Worm (Caenorhabditis elegans) whole organism, L1 larva: ENCODE data around the gene K03B8.11.

Experiments used
- C04F5.9 ChIP-seq: sonication (generic microtip); optimal IDR thresholded peaks from 2 replicates; lab custom pipeline; 2016; ENCODE audit warnings: missing genetic modification characterization, missing compliant biosample characterization
- C16A3.4 ChIP-seq: fragments of 150-350 bp; optimal IDR thresholded peaks from 2 replicates; lab custom pipeline; 2014; ENCODE audit warnings: missing biosample characterization, missing genetic modification characterization
- C34B4.2 ChIP-seq: sonication (generic microtip); optimal IDR thresholded peaks from 2 replicates; lab custom pipeline; 2017; ENCODE audit warnings: mild to moderate bottlenecking, missing genetic modification characterization, missing compliant biosample characterization
- Y116A8C.19 ChIP-seq: sonication (generic microtip); optimal IDR thresholded peaks from 2 replicates; lab custom pipeline; 2016; ENCODE audit warnings: missing compliant biosample characterization, missing genetic modification characterization, borderline replicate concordance
- aly-2 ChIP-seq: fragments of 150-350 bp; optimal IDR thresholded peaks from 2 replicates; lab custom pipeline; 2014; ENCODE audit warnings: missing biosample characterization, missing genetic modification characterization
- ama-1 ChIP-seq: fragments of 150-350 bp; optimal IDR thresholded peaks from 2 replicates; lab custom pipeline; 2014
- blmp-1 ChIP-seq: fragments of 150-350 bp; optimal IDR thresholded peaks from 2 replicates; lab custom pipeline; 2014; ENCODE audit warnings: missing biosample characterization, missing genetic modification characterization
- ceh-8 ChIP-seq: fragments of 200-800 bp; sonication (Bioruptor generic); optimal IDR thresholded peaks from 2 replicates; lab custom pipeline; 2018; ENCODE audit warnings: mild to moderate bottlenecking, missing genetic modification characterization, moderate library complexity, missing compliant biosample characterization
- ceh-82 ChIP-seq, 3 experiments: fragments of 150-350 bp in 1 of 3; sonication (generic microtip) in 2 of 3; optimal IDR thresholded peaks; 2 replicates each; lab custom pipeline; 2014 to 2017; ENCODE audit warnings: missing biosample characterization in 3 of 3, missing genetic modification characterization in 3 of 3
- ceh-88 ChIP-seq: fragments of 200-800 bp; sonication (Bioruptor generic); IDR thresholded peaks from 2 replicates; pipeline ENCODE4 v1.3.6; 2022; ENCODE audit warnings: missing genetic modification characterization, missing compliant biosample characterization
- ceh-90 ChIP-seq: sonication (generic microtip); optimal IDR thresholded peaks from 2 replicates; lab custom pipeline; 2016; ENCODE audit warnings: missing genetic modification characterization, missing compliant biosample characterization
- dsc-1 ChIP-seq: sonication (generic microtip); optimal IDR thresholded peaks from 2 replicates; lab custom pipeline; 2016; ENCODE audit warnings: mild to moderate bottlenecking, missing genetic modification characterization, missing compliant biosample characterization
- efl-1 ChIP-seq, 4 experiments: fragments of 150-350 bp; optimal IDR thresholded peaks in 3 of 4; peaks in 1 of 4; 1 replicate in 1 of 4; 2 replicates in 3 of 4; lab custom pipeline; 2014; ENCODE audit warnings: missing biosample characterization in 2 of 4, missing genetic modification characterization in 2 of 4, missing genetic modification reagents in 2 of 4
- egl-13 ChIP-seq: sonication (generic microtip); optimal IDR thresholded peaks from 2 replicates; lab custom pipeline; 2016; ENCODE audit warnings: missing genotype, missing genetic modification reagents, missing genetic modification characterization, missing compliant biosample characterization
- elt-2 ChIP-seq: sonication (generic microtip); optimal IDR thresholded peaks from 2 replicates; lab custom pipeline; 2016; ENCODE audit warnings: missing genetic modification characterization, mild to moderate bottlenecking, inconsistent platforms, missing compliant biosample characterization, missing genetic modification reagents
- grh-1 ChIP-seq: fragments of 200-800 bp; sonication (Bioruptor generic); IDR thresholded peaks from 2 replicates; pipeline ENCODE4 v1.3.6; 2022; ENCODE audit warnings: missing genetic modification reagents, missing genetic modification characterization, missing compliant biosample characterization
- hlh-17 ChIP-seq: fragments of 200-800 bp; sonication (Bioruptor generic); optimal IDR thresholded peaks from 2 replicates; lab custom pipeline; 2018; ENCODE audit warnings: missing genetic modification characterization, mild to moderate bottlenecking, missing compliant biosample characterization, moderate library complexity, borderline replicate concordance
- lin-35 ChIP-seq, 2 experiments: fragments of 150-350 bp; optimal IDR thresholded peaks; 2 replicates each; lab custom pipeline; 2014; ENCODE audit warnings: missing biosample characterization in 2 of 2, missing genetic modification characterization in 2 of 2, missing genetic modification reagents in 2 of 2
- lin-39 ChIP-seq: fragments of 150-350 bp; optimal IDR thresholded peaks from 2 replicates; lab custom pipeline; 2014; ENCODE audit warnings: missing biosample characterization, missing genetic modification reagents, missing genetic modification characterization
- nhr-11 ChIP-seq: fragments of 150-350 bp; optimal IDR thresholded peaks from 2 replicates; lab custom pipeline; 2014; ENCODE audit warnings: missing biosample characterization, missing genetic modification characterization
- nhr-19 ChIP-seq: fragments of 200-800 bp; sonication (Bioruptor generic); conservative IDR thresholded peaks from 2 replicates; pipeline ENCODE4 v1.3.6; 2022; ENCODE audit warnings: missing genetic modification characterization, missing compliant biosample characterization
- nhr-237 ChIP-seq: fragments of 150-350 bp; optimal IDR thresholded peaks from 2 replicates; lab custom pipeline; 2014; ENCODE audit warnings: missing biosample characterization, missing genetic modification characterization
- nhr-28 ChIP-seq: fragments of 150-350 bp; optimal IDR thresholded peaks from 2 replicates; lab custom pipeline; 2014; ENCODE audit warnings: missing biosample characterization, missing genetic modification characterization
- nhr-84 ChIP-seq: sonication (generic microtip); optimal IDR thresholded peaks from 2 replicates; lab custom pipeline; 2017; ENCODE audit warnings: missing biosample characterization, missing genetic modification characterization
- nhr-85 ChIP-seq: sonication (generic microtip); peaks from one replicate; lab custom pipeline; 2016; ENCODE audit warnings: missing genetic modification characterization, inconsistent platforms, missing compliant biosample characterization
- nhr-90 ChIP-seq: sonication (generic microtip); optimal IDR thresholded peaks from 2 replicates; lab custom pipeline; 2016; ENCODE audit warnings: mild to moderate bottlenecking, missing genetic modification characterization, missing compliant biosample characterization; ENCODE audit not compliant: poor library complexity
- pag-3 ChIP-seq: sonication (generic microtip); optimal IDR thresholded peaks from 2 replicates; lab custom pipeline; 2017; ENCODE audit warnings: missing genetic modification characterization, mild to moderate bottlenecking, missing compliant biosample characterization, antibody characterized with exemption, borderline replicate concordance; ENCODE audit not compliant: insufficient read depth
- pqm-1 ChIP-seq: sonication (generic microtip); optimal IDR thresholded peaks from 3 replicates; lab custom pipeline; 2017; ENCODE audit warnings: missing biosample characterization, missing genetic modification characterization
- rnt-1 ChIP-seq: sonication (generic microtip); optimal IDR thresholded peaks from 2 replicates; lab custom pipeline; 2016; ENCODE audit warnings: mild to moderate bottlenecking, missing genetic modification characterization, moderate library complexity, missing compliant biosample characterization
- tlp-1 ChIP-seq: fragments of 150-350 bp; optimal IDR thresholded peaks from 2 replicates; lab custom pipeline; 2014; ENCODE audit warnings: missing biosample characterization, missing genetic modification characterization
- unc-130 ChIP-seq: fragments of 150-350 bp; optimal IDR thresholded peaks from 2 replicates; lab custom pipeline; 2017; ENCODE audit warnings: missing biosample characterization, missing genetic modification characterization, inconsistent platforms
- unc-98 ChIP-seq: fragments of 200-800 bp; sonication (Bioruptor generic); IDR thresholded peaks from 2 replicates; pipeline ENCODE4 v1.3.6; 2022; ENCODE audit warnings: missing genetic modification characterization, missing compliant biosample characterization

The K03B8.11 gene

DNA sequence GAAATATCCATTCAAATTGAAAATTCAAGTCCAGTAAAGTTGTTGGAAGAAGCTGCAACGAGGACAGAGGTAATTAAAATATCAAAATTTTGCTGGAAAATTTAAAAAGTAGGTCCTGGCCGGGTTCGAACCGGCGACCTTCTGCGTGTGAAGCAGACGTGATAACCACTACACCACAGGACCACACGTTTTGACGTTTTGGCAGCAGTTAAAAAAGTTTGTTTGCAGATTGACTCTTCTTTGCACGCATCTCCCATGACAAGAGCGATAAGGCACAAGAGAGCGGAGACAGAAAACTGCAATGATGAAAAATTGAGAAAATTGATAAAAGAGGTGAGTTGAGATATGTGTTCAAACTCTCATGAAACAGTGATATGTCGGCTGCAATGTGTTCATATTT, 21.8 kb upstream of the K03B8.11 start (continued):
- TF ChIP-seq ceh-8 (GFP tag; lab: Kevin White, UChicago) = no peak
- peak; percentile 71 for TF ChIP-seq rnt-1
- TF ChIP-seq blmp-1 (tag; lab: Kevin White, UChicago) = no peak
- TF ChIP-seq efl-1 (optimal IDR thresholded peaks at IDR 0.05; lab: Kevin White, UChicago) = peak; percentile 11 to 46
- TF ChIP-seq efl-1 (GFP tag; optimal IDR thresholded peaks at IDR 0.05 in 1 of 2; lab: Kevin White, UChicago) = peak; percentile 23 to 93
- TF ChIP-seq unc-130 (tag; lab: Kevin White, UChicago) = peak; percentile 41
- TF ChIP-seq C16A3.4 = peak; percentile 19

DNA sequence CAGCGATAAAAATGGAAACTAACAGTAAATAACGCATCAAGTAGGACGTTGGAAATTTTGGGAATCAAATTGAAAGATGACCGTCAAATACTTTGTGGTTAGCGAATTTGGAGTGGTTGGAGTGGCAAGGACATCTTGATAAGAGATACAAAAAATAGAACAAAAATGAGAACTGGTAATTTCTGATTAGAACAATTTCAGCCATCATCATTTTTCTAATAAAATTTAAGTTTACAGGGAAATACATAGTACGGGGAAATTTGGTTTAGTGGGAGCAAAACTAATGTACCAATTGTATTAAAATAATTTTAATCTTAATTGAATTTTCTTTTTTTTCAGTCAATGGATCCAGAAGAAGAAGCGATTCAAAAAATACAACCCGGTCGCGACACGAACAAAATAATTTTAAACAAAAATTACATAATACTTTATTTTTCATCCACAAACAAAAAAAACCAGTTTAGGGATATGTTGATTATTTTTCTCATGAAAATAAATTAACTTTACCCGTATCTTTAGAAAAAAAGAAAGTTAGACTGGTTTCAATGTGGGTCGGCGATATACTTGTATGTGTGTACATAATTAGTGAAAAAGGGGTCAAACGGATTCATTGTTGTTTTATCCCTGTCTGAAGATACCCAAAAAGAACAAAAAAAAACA, 20.7 kb upstream of the K03B8.11 start, which contains the start of the genes K03B8.8 and grl-3:
Gene K03B8.8, minus strand, starts transcription at position 101 of the 660 bp plus-strand sequence.
Gene grl-3, plus strand, starts transcription at position 610 of the 660 bp plus-strand sequence.
- no peak for TF ChIP-seq nhr-19 (GFP tag; lab: Robert Waterston, UW)
- TF ChIP-seq ceh-90 = no peak
- no peak for TF ChIP-seq nhr-90
- no peak for TF ChIP-seq grh-1 (GFP tag; lab: Robert Waterston, UW)
- TF ChIP-seq, all 84 proteins: peak for 0

DNA sequence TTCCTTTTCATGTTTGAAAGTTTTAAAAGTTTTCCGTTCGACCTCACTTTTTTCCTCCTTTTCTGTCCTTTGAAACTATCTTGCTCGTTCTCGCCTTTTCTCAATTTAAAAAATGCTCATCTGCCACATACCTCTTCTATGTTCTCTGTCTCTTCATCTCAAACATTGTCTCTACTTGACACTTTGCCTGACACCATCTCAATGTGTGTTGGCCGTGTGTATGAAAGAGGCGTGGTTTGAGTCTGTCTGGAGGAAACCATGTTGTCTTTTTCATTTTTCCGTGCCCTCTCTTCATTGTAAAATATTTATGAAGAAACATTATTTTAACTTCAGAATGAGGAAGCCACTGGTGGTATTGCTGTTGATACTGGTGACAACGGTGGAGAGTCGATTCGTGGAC, 17.0 kb upstream of the K03B8.11 start, which contains the start of gene K03B8.6:
Gene K03B8.6, plus strand, starts transcription at position 334 of the 400 bp plus-strand sequence.
- TF ChIP-seq nhr-84 (no peak), nhr-85 (tag; lab: Kevin White, UChicago) (no peak), dsc-1 (tag; lab: Kevin White, UChicago) (no peak), nhr-28 (tag; lab: Kevin White, UChicago) (no peak), rnt-1 (no peak), nhr-237 (tag; lab: Kevin White, UChicago) (no peak), elt-2 (no peak), C04F5.9 (tag; lab: Kevin White, UChicago) (no peak), aly-2 (tag; lab: Kevin White, UChicago) (no peak), ceh-88 (GFP tag; lab: Robert Waterston, UW) (no peak), C34B4.2 (no peak), pag-3 (tag; lab: Kevin White, UChicago) (no peak), egl-13 (no peak), blmp-1 (tag; lab: Kevin White, UChicago) (no peak), nhr-11 (no peak), ama-1 (lab: Kevin White, UChicago) (no peak)

DNA sequence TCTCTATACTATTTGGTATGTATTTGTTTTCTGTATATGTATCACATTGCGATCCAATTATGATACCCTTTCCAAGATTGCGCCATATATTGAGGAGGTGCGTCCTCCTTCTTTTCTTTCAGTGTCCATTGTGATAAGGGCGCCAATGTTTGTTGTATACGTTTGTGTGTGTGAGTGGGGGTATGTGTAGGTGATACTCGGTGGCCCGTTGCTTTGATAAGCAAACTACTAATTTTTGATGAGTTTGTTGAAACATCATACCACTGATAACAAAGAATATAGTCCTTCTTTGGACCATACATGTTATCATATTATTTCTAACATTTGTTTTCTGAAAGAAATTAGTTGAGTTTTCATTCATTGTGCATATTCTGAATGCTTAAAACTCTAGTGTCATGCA, 13.4 kb upstream of the K03B8.11 start:
- TF ChIP-seq elt-2 = peak; percentile 90
- TF ChIP-seq pqm-1 (tag; lab: Kevin White, UChicago) = peak; percentile 52
- TF ChIP-seq lin-35 (GFP tag; optimal IDR thresholded peaks at IDR 0.05; lab: Kevin White, UChicago) = peak in 1 of 2 experiments; percentile 20
- TF ChIP-seq hlh-17 (GFP tag; lab: Kevin White, UChicago) = no peak

DNA sequence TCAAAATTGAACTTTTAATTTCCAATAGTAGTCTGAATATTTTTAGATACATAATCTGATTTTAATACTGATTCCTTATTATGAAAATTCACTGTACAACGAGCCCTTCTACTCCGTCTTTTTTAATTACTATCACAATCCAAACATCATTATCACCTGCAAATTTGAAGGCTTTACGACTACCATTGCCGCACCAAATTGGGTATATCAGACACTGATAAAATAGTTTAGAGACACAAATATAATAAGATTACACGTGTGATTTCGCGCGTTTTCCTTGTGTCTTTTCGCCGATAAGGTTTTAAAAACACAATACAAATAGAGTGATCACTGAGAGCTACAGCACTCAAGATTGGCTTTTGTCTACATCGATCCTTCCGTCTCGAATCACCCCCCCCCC, 12.8 kb upstream of the K03B8.11 start:
- TF ChIP-seq pqm-1 (tag; lab: Kevin White, UChicago) (peak; percentile 74), Y116A8C.19 (tag; lab: Kevin White, UChicago) (no peak), elt-2 (peak; percentile 92), ceh-82 (tag; optimal IDR thresholded peaks at IDR 0.05; lab: Kevin White, UChicago) (no peak), lin-39 (tag; lab: Kevin White, UChicago) (no peak), unc-98 (no peak), tlp-1 (tag; lab: Kevin White, UChicago) (peak; percentile 82)
